Fruit fly (Drosophila melanogaster) whole organism, embryonic: ENCODE results near the gene CG34297.
A peak's percentile ranks its signal among the peaks of the same experiment; 100 is the strongest.

Source experiments
- CG10431 ChIP-seq: fragments of 200-800 bp; sonication (Bioruptor generic); optimal IDR thresholded peaks from 3 replicates; lab custom pipeline; 2018; ENCODE audit warnings: missing biosample characterization, mild to moderate bottlenecking, missing genetic modification characterization
- CG11247 ChIP-seq: fragments of 200-800 bp; sonication (Bioruptor generic); IDR thresholded peaks from 2 replicates; pipeline ENCODE4 v1.3.6; 2022; ENCODE audit warnings: missing biosample characterization, missing genetic modification characterization
- CG12155 ChIP-seq: fragments of 200-800 bp; sonication (Bioruptor generic); optimal IDR thresholded peaks from 3 replicates; lab custom pipeline; 2016; ENCODE audit warnings: missing biosample characterization, missing genetic modification characterization
- CG13123 ChIP-seq: fragments of 200-800 bp; sonication (Bioruptor generic); optimal IDR thresholded peaks from 2 replicates; lab custom pipeline; 2016; ENCODE audit warnings: missing biosample characterization, missing genetic modification characterization
- CG14965 ChIP-seq: fragments of 200-800 bp; sonication (Bioruptor generic); optimal IDR thresholded peaks from 2 replicates; lab custom pipeline; 2016; ENCODE audit warnings: missing biosample characterization, missing genetic modification characterization, borderline replicate concordance
- CG17829 ChIP-seq: fragments of 200-800 bp; optimal IDR thresholded peaks from 2 replicates; lab custom pipeline; 2019; ENCODE audit warnings: missing biosample characterization, mild to moderate bottlenecking, missing genetic modification characterization, moderate library complexity
- CG18476 ChIP-seq: fragments of 200-800 bp; sonication (Bioruptor generic); optimal IDR thresholded peaks from 2 replicates; lab custom pipeline; 2016; ENCODE audit warnings: missing biosample characterization, mild to moderate bottlenecking, missing genetic modification characterization
- CG18764 ChIP-seq: fragments of 200-800 bp; sonication (Bioruptor generic); optimal IDR thresholded peaks from 3 replicates; lab custom pipeline; 2016; ENCODE audit warnings: missing biosample characterization, missing genetic modification characterization
- CG2678 ChIP-seq: fragments of 200-800 bp; sonication (Bioruptor generic); optimal IDR thresholded peaks from 3 replicates; lab custom pipeline; 2019; ENCODE audit warnings: missing biosample characterization, mild to moderate bottlenecking, missing genetic modification characterization, moderate library complexity
- CG30020 ChIP-seq: fragments of 200-800 bp; optimal IDR thresholded peaks from 2 replicates; lab custom pipeline; 2019; ENCODE audit warnings: missing biosample characterization, mild to moderate bottlenecking, missing genetic modification characterization, moderate library complexity
- CG33557 ChIP-seq: fragments of 200-800 bp; sonication (Bioruptor generic); optimal IDR thresholded peaks from 2 replicates; lab custom pipeline; 2019; ENCODE audit warnings: missing biosample characterization, mild to moderate bottlenecking, missing genetic modification characterization, moderate library complexity
- CG3995 ChIP-seq: fragments of 200-800 bp; sonication (Bioruptor generic); optimal IDR thresholded peaks from 3 replicates; lab custom pipeline; 2016; ENCODE audit warnings: missing biosample characterization, missing genetic modification characterization
- CG4424 ChIP-seq: fragments of 200-800 bp; sonication (Bioruptor generic); optimal IDR thresholded peaks from 3 replicates; lab custom pipeline; 2016; ENCODE audit warnings: missing biosample characterization, missing genetic modification characterization
- CG6654 ChIP-seq: fragments of 200-800 bp; sonication (Bioruptor generic); optimal IDR thresholded peaks from 2 replicates; lab custom pipeline; 2017; ENCODE audit warnings: missing biosample characterization, mild to moderate bottlenecking, missing genetic modification characterization
- CG6683 ChIP-seq: fragments of 200-800 bp; sonication (Bioruptor generic); optimal IDR thresholded peaks from 2 replicates; lab custom pipeline; 2017; ENCODE audit warnings: missing biosample characterization, mild to moderate bottlenecking, missing genetic modification characterization, missing genetic modification reagents
- CG8478 ChIP-seq: fragments of >200 bp; optimal IDR thresholded peaks from 2 replicates; lab custom pipeline; 2018
- CG8765 ChIP-seq: fragments of 200-800 bp; sonication (Bioruptor generic); IDR thresholded peaks from 2 replicates; pipeline ENCODE4 v1.3.6; 2022; ENCODE audit warnings: missing biosample characterization, missing genetic modification characterization
- CG9797 ChIP-seq: fragments of 200-800 bp; sonication (Bioruptor generic); optimal IDR thresholded peaks from 3 replicates; lab custom pipeline; 2018; ENCODE audit warnings: missing biosample characterization, mild to moderate bottlenecking, missing genetic modification characterization
- Doc3 ChIP-seq: fragments of 200-800 bp; sonication (Bioruptor generic); IDR thresholded peaks from 3 replicates; pipeline ENCODE4 v1.3.6; 2022; ENCODE audit warnings: missing biosample characterization, missing genetic modification characterization; ENCODE audit not compliant: partially characterized antibody
- E2f1 ChIP-seq: fragments of 200-800 bp; sonication (Bioruptor generic); IDR thresholded peaks from 2 replicates; pipeline ENCODE4 v1.3.6; 2022; ENCODE audit warnings: missing biosample characterization, missing genetic modification characterization
- Jarid2 ChIP-seq: fragments of 200-800 bp; sonication (Bioruptor generic); optimal IDR thresholded peaks from 3 replicates; lab custom pipeline; 2017; ENCODE audit warnings: mild to moderate bottlenecking, missing biosample characterization, missing genetic modification reagents, missing genetic modification characterization
- Lpt ChIP-seq: fragments of >200 bp; optimal IDR thresholded peaks from 2 replicates; lab custom pipeline; 2018; ENCODE audit warnings: missing biosample characterization, missing genetic modification characterization
- Max ChIP-seq: fragments of 200-800 bp; sonication (Bioruptor generic); optimal IDR thresholded peaks from 2 replicates; lab custom pipeline; 2016; ENCODE audit warnings: missing biosample characterization, mild to moderate bottlenecking, missing genetic modification characterization
- Oli ChIP-seq: fragments of 200-800 bp; sonication (Bioruptor generic); optimal IDR thresholded peaks from 2 replicates; lab custom pipeline; 2018; ENCODE audit warnings: missing biosample characterization, mild to moderate bottlenecking, missing genetic modification characterization, moderate library complexity
- Ptx1 ChIP-seq: fragments of 200-800 bp; sonication (Bioruptor generic); IDR thresholded peaks from 2 replicates; pipeline ENCODE4 v1.3.6; 2022; ENCODE audit warnings: missing biosample characterization, missing genetic modification characterization
- Stat92E ChIP-seq, 3 experiments: fragments of >200 bp in 2 of 3; fragments of 200-800 bp in 1 of 3; sonication (Bioruptor generic) in 1 of 3; optimal IDR thresholded peaks; 2 replicates each; lab custom pipeline; 2017 to 2019; ENCODE audit warnings: missing biosample characterization in 3 of 3, missing genetic modification characterization in 3 of 3, mild to moderate bottlenecking in 1 of 3, moderate library complexity in 1 of 3
- ato ChIP-seq: fragments of 200-800 bp; sonication (Bioruptor generic); IDR thresholded peaks from 2 replicates; pipeline ENCODE4 v1.3.6; 2022; ENCODE audit warnings: missing biosample characterization, missing genetic modification characterization; ENCODE audit not compliant: partially characterized antibody
- bab2 ChIP-seq: fragments of 200-800 bp; sonication (Bioruptor generic); optimal IDR thresholded peaks from 2 replicates; lab custom pipeline; 2016; ENCODE audit warnings: missing biosample characterization, missing genetic modification characterization
- bigmax ChIP-seq: fragments of 200-800 bp; sonication (Bioruptor generic); optimal IDR thresholded peaks from 2 replicates; lab custom pipeline; 2018; ENCODE audit warnings: missing biosample characterization, mild to moderate bottlenecking, missing genetic modification characterization
- br ChIP-seq: fragments of >200 bp; optimal IDR thresholded peaks from 2 replicates; lab custom pipeline; 2017
- cg ChIP-seq: fragments of 200-800 bp; sonication (Bioruptor generic); optimal IDR thresholded peaks from 3 replicates; lab custom pipeline; 2019; ENCODE audit warnings: missing biosample characterization, mild to moderate bottlenecking, missing genetic modification characterization, moderate library complexity
- chinmo ChIP-seq: fragments of 200-800 bp; sonication (Bioruptor generic); IDR thresholded peaks from 4 replicates; pipeline ENCODE4 v1.3.6; 2022; ENCODE audit warnings: missing biosample characterization, missing genetic modification characterization; ENCODE audit not compliant: partially characterized antibody
- crol ChIP-seq: fragments of 200-800 bp; sonication (Bioruptor generic); IDR thresholded peaks from 2 replicates; pipeline ENCODE4 v1.3.6; 2022; ENCODE audit warnings: missing biosample characterization, missing genetic modification characterization
- crp ChIP-seq, 2 experiments: fragments of 200-800 bp; sonication (Bioruptor generic); optimal IDR thresholded peaks; 2 replicates in 1 of 2; 3 replicates in 1 of 2; lab custom pipeline; 2017; ENCODE audit warnings: missing biosample characterization in 2 of 2, missing genetic modification characterization in 2 of 2, mild to moderate bottlenecking in 1 of 2, moderate library complexity in 1 of 2
- disco-r ChIP-seq: fragments of 200-800 bp; sonication (Bioruptor generic); optimal IDR thresholded peaks from 2 replicates; lab custom pipeline; 2016; ENCODE audit warnings: missing biosample characterization, missing genetic modification characterization
- emc ChIP-seq: fragments of 200-800 bp; sonication (Bioruptor generic); optimal IDR thresholded peaks from 2 replicates; lab custom pipeline; 2016; ENCODE audit warnings: missing biosample characterization, missing genetic modification characterization
- ems ChIP-seq: fragments of 200-800 bp; sonication (Bioruptor generic); optimal IDR thresholded peaks from 3 replicates; lab custom pipeline; 2016; ENCODE audit warnings: missing biosample characterization, missing genetic modification characterization
- gcm2 ChIP-seq: fragments of 200-800 bp; sonication (Bioruptor generic); optimal IDR thresholded peaks from 2 replicates; lab custom pipeline; 2016; ENCODE audit warnings: missing biosample characterization, missing genetic modification characterization
- gsb ChIP-seq: fragments of 200-800 bp; sonication (Bioruptor generic); IDR thresholded peaks from 2 replicates; pipeline ENCODE4 v1.3.6; 2022; ENCODE audit warnings: missing biosample characterization, missing genetic modification characterization
- gt ChIP-seq: fragments of 200-800 bp; sonication (Bioruptor generic); IDR thresholded peaks from 2 replicates; pipeline ENCODE4 v1.3.6; 2022; ENCODE audit warnings: missing biosample characterization, missing genetic modification characterization
- h ChIP-seq: fragments of >200 bp; optimal IDR thresholded peaks from 2 replicates; lab custom pipeline; 2017
- pb ChIP-seq: fragments of 200-800 bp; sonication (Bioruptor generic); optimal IDR thresholded peaks from 3 replicates; lab custom pipeline; 2016; ENCODE audit warnings: missing biosample characterization, missing genetic modification characterization
- repo ChIP-seq: fragments of 200-800 bp; sonication (Bioruptor generic); optimal IDR thresholded peaks from 2 replicates; lab custom pipeline; 2016; ENCODE audit warnings: missing biosample characterization, missing genetic modification characterization
- salm ChIP-seq: fragments of 200-800 bp; sonication (Bioruptor generic); optimal IDR thresholded peaks from 2 replicates; lab custom pipeline; 2018; ENCODE audit warnings: missing biosample characterization, mild to moderate bottlenecking, missing genetic modification characterization
- sens ChIP-seq: fragments of 200-800 bp; sonication (Bioruptor generic); peaks from one replicate; lab custom pipeline; 2016; ENCODE audit warnings: missing biosample characterization, missing genetic modification characterization
- tin ChIP-seq: fragments of 200-800 bp; sonication (Bioruptor generic); optimal IDR thresholded peaks from 3 replicates; lab custom pipeline; 2016; ENCODE audit warnings: missing biosample characterization, missing genetic modification characterization
- tna ChIP-seq: fragments of 200-800 bp; sonication (Bioruptor generic); IDR thresholded peaks from 2 replicates; pipeline ENCODE4 v1.3.6; 2022; ENCODE audit warnings: missing biosample characterization, missing genetic modification characterization; ENCODE audit not compliant: partially characterized antibody
- wdn ChIP-seq: fragments of 200-800 bp; sonication (Bioruptor generic); IDR thresholded peaks from 2 replicates; pipeline ENCODE4 v1.3.6; 2022; ENCODE audit warnings: missing biosample characterization, missing genetic modification characterization
- z ChIP-seq: fragments of 200-800 bp; sonication (Bioruptor generic); IDR thresholded peaks from 3 replicates; pipeline ENCODE4 v1.3.6; 2022; ENCODE audit warnings: missing biosample characterization, missing genetic modification characterization
- zen ChIP-seq: fragments of 200-800 bp; sonication (Bioruptor generic); optimal IDR thresholded peaks from 3 replicates; lab custom pipeline; 2018; ENCODE audit warnings: missing biosample characterization, mild to moderate bottlenecking, missing genetic modification characterization, moderate library complexity
- zfh1 ChIP-seq: fragments of 200-800 bp; sonication (Bioruptor generic); IDR thresholded peaks from 3 replicates; pipeline ENCODE4 v1.3.6; 2022; ENCODE audit warnings: missing biosample characterization, missing genetic modification characterization

The CG34297 gene

DNA sequence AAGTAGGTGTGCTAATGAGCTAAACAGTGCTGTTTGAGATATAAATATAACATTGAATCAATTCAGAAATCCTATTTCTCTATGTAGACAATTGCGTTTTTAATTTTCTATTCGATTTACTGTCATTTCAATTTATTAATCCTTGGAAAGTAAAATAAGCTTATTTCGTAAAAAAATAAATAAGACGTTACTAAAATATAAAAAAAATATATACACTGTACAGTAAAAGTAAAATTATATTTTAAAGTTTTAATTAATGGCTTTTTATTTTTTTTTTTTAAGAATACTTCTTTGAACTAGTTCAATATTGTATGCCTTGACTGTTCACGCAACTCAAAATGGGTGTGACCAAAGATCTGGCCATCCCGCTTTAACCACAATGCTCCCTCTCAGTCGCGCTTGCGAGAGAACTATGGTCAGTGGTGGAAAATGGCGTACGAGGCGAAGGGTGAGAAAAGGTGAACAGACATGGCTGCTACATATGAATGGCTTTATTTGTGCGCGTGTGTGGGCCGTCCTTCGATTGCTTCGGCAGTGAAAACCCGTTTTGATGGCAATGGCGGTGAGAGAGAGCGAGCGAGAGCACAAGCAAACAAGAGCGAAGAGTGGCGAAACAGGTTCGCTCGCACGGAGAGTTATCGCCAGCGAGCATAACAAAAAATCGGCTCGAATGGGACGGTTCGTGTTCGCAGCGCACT lies 43.5 kb upstream of the CG34297 start, which contains the start of gene Dfd (continued):
- TF ChIP-seq Oli (tag; lab: Kevin White, UChicago) (peak; percentile 33), CG8765 (GFP tag; lab: Robert Waterston, UW) (peak; percentile 28; the same call in 1 of the 2 replicates), CG6654 (GFP tag; lab: Kevin White, UChicago) (no peak), CG18476 (GFP tag; lab: Kevin White, UChicago) (no peak), crp (GFP tag; optimal IDR thresholded peaks at IDR 0.05; lab: Kevin White, UChicago) (no peak), Jarid2 (GFP tag; lab: Kevin White, UChicago) (peak; percentile 34), CG14965 (GFP tag; lab: Kevin White, UChicago) (no peak), E2f1 (GFP tag; lab: Robert Waterston, UW) (no peak; the same call in 1 of the 2 replicates), Stat92E (GFP tag; optimal IDR thresholded peaks at IDR 0.05; lab: Kevin White, UChicago) (no peak), CG13123 (GFP tag; lab: Kevin White, UChicago) (peak; percentile 10), bab2 (GFP tag; lab: Kevin White, UChicago) (no peak), ems (GFP tag; lab: Kevin White, UChicago) (no peak), gcm2 (GFP tag; lab: Kevin White, UChicago) (no peak), br (lab: Kevin White, UChicago) (no peak), CG3995 (GFP tag; lab: Kevin White, UChicago) (no peak), pb (GFP tag; lab: Kevin White, UChicago) (peak; percentile 6), CG8478 (lab: Kevin White, UChicago) (peak; percentile 90), CG2678 (no peak), emc (GFP tag; lab: Kevin White, UChicago) (no peak), Ptx1 (GFP tag; lab: Robert Waterston, UW) (peak; percentile 64; the same call in 1 of the 2 replicates), zen (tag; lab: Kevin White, UChicago) (peak; percentile 57), z (GFP tag; lab: Robert Waterston, UW) (peak; percentile 37; the same call in 1 of the 3 replicates), Max (GFP tag; lab: Kevin White, UChicago) (no peak), wdn (no peak), bigmax (GFP tag; lab: Kevin White, UChicago) (no peak), cg (GFP tag; lab: Kevin White, UChicago) (peak; percentile 88), repo (GFP tag; lab: Kevin White, UChicago) (no peak), CG4424 (GFP tag; lab: Kevin White, UChicago) (peak; percentile 59), CG10431 (GFP tag; lab: Kevin White, UChicago) (no peak), chinmo (0 out of 4 replicates have a peak, but pooled peaks have one; percentile 67), crol (peak; percentile 90), CG33557 (GFP tag; lab: Kevin White, UChicago) (peak; percentile 29), tna (no peak), CG6683 (no peak), CG9797 (GFP tag; lab: Kevin White, UChicago) (no peak), sens (peak; percentile 72), CG30020 (tag; lab: Kevin White, UChicago) (no peak), Doc3 (GFP tag; lab: Robert Waterston, UW) (no peak), CG12155 (GFP tag; lab: Kevin White, UChicago) (no peak), disco-r (GFP tag; lab: Kevin White, UChicago) (no peak), h (lab: Kevin White, UChicago) (no peak), ato (peak; percentile 53), CG18764 (no peak), gsb (no peak), Lpt (GFP tag; lab: Kevin White, UChicago) (no peak), CG17829 (tag; lab: Kevin White, UChicago) (peak; percentile 52), tin (GFP tag; lab: Kevin White, UChicago) (peak; percentile 26), CG11247 (GFP tag; lab: Robert Waterston, UW) (no peak), salm (tag; lab: Kevin White, UChicago) (no peak), zfh1 (peak; percentile 29; the same call in 1 of the 3 replicates), gt (GFP tag; lab: Robert Waterston, UW) (no peak)
